Fruit fly (Drosophila melanogaster) whole organism, embryonic: ENCODE results near the gene CG7906.
A peak's percentile ranks its signal among the peaks of the same experiment; 100 is the strongest.

ENCODE experiments used
- ATbp ChIP-seq: fragments of 200-800 bp; sonication (Bioruptor generic); optimal IDR thresholded peaks from 2 replicates; lab custom pipeline; 2017; ENCODE audit warnings: missing biosample characterization, mild to moderate bottlenecking, missing genetic modification characterization, missing genetic modification reagents
- Atf3 ChIP-seq: fragments of 200-800 bp; sonication (Bioruptor generic); optimal IDR thresholded peaks from 3 replicates; lab custom pipeline; 2016; ENCODE audit warnings: missing biosample characterization, missing genetic modification characterization
- Atf6 ChIP-seq: fragments of 200-800 bp; sonication (Bioruptor generic); IDR thresholded peaks from 2 replicates; pipeline ENCODE4 v1.3.6; 2022; ENCODE audit warnings: missing biosample characterization, missing genetic modification characterization
- CG13775 ChIP-seq: fragments of 200-800 bp; sonication (Bioruptor generic); optimal IDR thresholded peaks from 3 replicates; lab custom pipeline; 2017; ENCODE audit warnings: missing biosample characterization, mild to moderate bottlenecking, missing genetic modification characterization
- CG14014 ChIP-seq: fragments of 200-800 bp; sonication (Bioruptor generic); IDR thresholded peaks from 2 replicates; pipeline ENCODE4 v1.3.6; 2022; ENCODE audit warnings: missing biosample characterization, missing genetic modification characterization
- CG15269 ChIP-seq: fragments of 200-800 bp; sonication (Bioruptor generic); optimal IDR thresholded peaks from 2 replicates; lab custom pipeline; 2018; ENCODE audit warnings: missing biosample characterization, mild to moderate bottlenecking, missing genetic modification characterization, moderate library complexity
- CG15479 ChIP-seq: fragments of 200-800 bp; sonication (Bioruptor generic); optimal IDR thresholded peaks from 3 replicates; lab custom pipeline; 2019; ENCODE audit warnings: missing biosample characterization, mild to moderate bottlenecking, missing genetic modification characterization, moderate library complexity
- CG15514 ChIP-seq: fragments of 200-800 bp; sonication (Bioruptor generic); optimal IDR thresholded peaks from 3 replicates; lab custom pipeline; 2017; ENCODE audit warnings: missing biosample characterization, missing genetic modification characterization, mild to moderate bottlenecking, moderate library complexity, missing genetic modification reagents
- CG15601 ChIP-seq: fragments of 200-800 bp; sonication (Bioruptor generic); optimal IDR thresholded peaks from 3 replicates; lab custom pipeline; 2019; ENCODE audit warnings: missing biosample characterization, mild to moderate bottlenecking, missing genetic modification characterization, moderate library complexity
- CG16815 ChIP-seq: fragments of 200-800 bp; sonication (Bioruptor generic); optimal IDR thresholded peaks from 3 replicates; lab custom pipeline; 2017; ENCODE audit warnings: missing biosample characterization, mild to moderate bottlenecking, missing genetic modification characterization
- CG1792 ChIP-seq: fragments of 200-800 bp; sonication (Bioruptor generic); optimal IDR thresholded peaks from 2 replicates; lab custom pipeline; 2016; ENCODE audit warnings: missing biosample characterization, missing genetic modification characterization
- CG18262 ChIP-seq: fragments of 200-800 bp; optimal IDR thresholded peaks from 3 replicates; lab custom pipeline; 2019; ENCODE audit warnings: missing biosample characterization, mild to moderate bottlenecking, missing genetic modification characterization, moderate library complexity
- CG2199 ChIP-seq: fragments of 200-800 bp; sonication (Bioruptor generic); IDR thresholded peaks from 3 replicates; pipeline ENCODE4 v1.3.6; 2022; ENCODE audit warnings: missing biosample characterization, missing genetic modification characterization
- CG32532 ChIP-seq: fragments of 200-800 bp; sonication (Bioruptor generic); IDR thresholded peaks from 2 replicates; pipeline ENCODE4 v1.3.6; 2022; ENCODE audit warnings: missing biosample characterization, missing genetic modification characterization
- CG34422 ChIP-seq: fragments of 200-800 bp; sonication (Bioruptor generic); IDR thresholded peaks from 3 replicates; pipeline ENCODE4 v1.3.6; 2022; ENCODE audit warnings: missing biosample characterization, missing genetic modification characterization
- CG4282 ChIP-seq: fragments of 200-800 bp; sonication (Bioruptor generic); optimal IDR thresholded peaks from 2 replicates; lab custom pipeline; 2016; ENCODE audit warnings: missing biosample characterization, missing genetic modification characterization
- CG43689 ChIP-seq: fragments of 200-800 bp; sonication (Bioruptor generic); IDR thresholded peaks from 2 replicates; pipeline ENCODE4 v1.3.6; 2022; ENCODE audit warnings: missing biosample characterization, missing genetic modification characterization
- CG7745 ChIP-seq: fragments of 200-800 bp; sonication (Bioruptor generic); optimal IDR thresholded peaks from 2 replicates; lab custom pipeline; 2018; ENCODE audit warnings: missing biosample characterization, mild to moderate bottlenecking, missing genetic modification characterization, moderate library complexity
- CG7786 ChIP-seq: fragments of 200-800 bp; sonication (Bioruptor generic); optimal IDR thresholded peaks from 2 replicates; lab custom pipeline; 2016; ENCODE audit warnings: missing biosample characterization, missing genetic modification characterization
- CG8281 ChIP-seq: fragments of 200-800 bp; sonication (Bioruptor generic); optimal IDR thresholded peaks from 2 replicates; lab custom pipeline; 2018; ENCODE audit warnings: missing biosample characterization, mild to moderate bottlenecking, missing genetic modification characterization, moderate library complexity
- CG8765 ChIP-seq: fragments of 200-800 bp; sonication (Bioruptor generic); IDR thresholded peaks from 2 replicates; pipeline ENCODE4 v1.3.6; 2022; ENCODE audit warnings: missing biosample characterization, missing genetic modification characterization
- CG9609 ChIP-seq: fragments of 200-800 bp; sonication (Bioruptor generic); optimal IDR thresholded peaks from 3 replicates; lab custom pipeline; 2016; ENCODE audit warnings: missing biosample characterization, missing genetic modification characterization
- CG9876 ChIP-seq: fragments of 200-800 bp; sonication (Bioruptor generic); optimal IDR thresholded peaks from 2 replicates; lab custom pipeline; 2016; ENCODE audit warnings: missing biosample characterization, missing genetic modification characterization
- CrebB ChIP-seq: fragments of 200-800 bp; sonication (Bioruptor generic); optimal IDR thresholded peaks from 3 replicates; lab custom pipeline; 2018; ENCODE audit warnings: missing biosample characterization, mild to moderate bottlenecking, missing genetic modification characterization
- E2f1 ChIP-seq: fragments of 200-800 bp; sonication (Bioruptor generic); IDR thresholded peaks from 2 replicates; pipeline ENCODE4 v1.3.6; 2022; ENCODE audit warnings: missing biosample characterization, missing genetic modification characterization
- Fer2 ChIP-seq: fragments of 200-800 bp; sonication (Bioruptor generic); optimal IDR thresholded peaks from 2 replicates; lab custom pipeline; 2018; ENCODE audit warnings: missing biosample characterization, mild to moderate bottlenecking, missing genetic modification characterization, moderate library complexity
- Gsc ChIP-seq: fragments of 200-800 bp; sonication (Bioruptor generic); IDR thresholded peaks from 2 replicates; pipeline ENCODE4 v1.3.6; 2022; ENCODE audit warnings: missing biosample characterization, missing genetic modification characterization
- Hey ChIP-seq: fragments of 200-800 bp; sonication (Bioruptor generic); optimal IDR thresholded peaks from 3 replicates; lab custom pipeline; 2018; ENCODE audit warnings: missing biosample characterization, mild to moderate bottlenecking, missing genetic modification characterization
- HmgZ ChIP-seq: fragments of 200-800 bp; sonication (Bioruptor generic); optimal IDR thresholded peaks from 2 replicates; lab custom pipeline; 2018; ENCODE audit warnings: missing biosample characterization, mild to moderate bottlenecking, missing genetic modification characterization
- MBD-R2 ChIP-seq: fragments of 200-800 bp; sonication (Bioruptor generic); IDR thresholded peaks from 2 replicates; pipeline ENCODE4 v1.3.6; 2022; ENCODE audit warnings: missing biosample characterization, missing genetic modification characterization
- Six4 ChIP-seq: fragments of 200-800 bp; sonication (Bioruptor generic); optimal IDR thresholded peaks from 2 replicates; lab custom pipeline; 2016; ENCODE audit warnings: missing biosample characterization, missing genetic modification characterization
- Sry-β ChIP-seq: fragments of 200-800 bp; sonication (Bioruptor generic); optimal IDR thresholded peaks from 2 replicates; lab custom pipeline; 2018; ENCODE audit warnings: missing biosample characterization, mild to moderate bottlenecking, missing genetic modification characterization, moderate library complexity
- YL-1 ChIP-seq: fragments of 200-800 bp; sonication (Bioruptor generic); optimal IDR thresholded peaks from 3 replicates; lab custom pipeline; 2017; ENCODE audit warnings: missing biosample characterization, mild to moderate bottlenecking, missing genetic modification characterization
- ac ChIP-seq: fragments of 200-800 bp; sonication (Bioruptor generic); optimal IDR thresholded peaks from 3 replicates; lab custom pipeline; 2017; ENCODE audit warnings: missing biosample characterization, mild to moderate bottlenecking, missing genetic modification characterization
- aop ChIP-seq: fragments of 200-800 bp; sonication (Bioruptor generic); IDR thresholded peaks from 2 replicates; pipeline ENCODE4 v1.3.6; 2022; ENCODE audit warnings: missing biosample characterization, missing genetic modification characterization
- az2 ChIP-seq: fragments of 200-800 bp; sonication (Bioruptor generic); optimal IDR thresholded peaks from 3 replicates; lab custom pipeline; 2016; ENCODE audit warnings: missing biosample characterization, missing genetic modification characterization
- bab2 ChIP-seq: fragments of 200-800 bp; sonication (Bioruptor generic); optimal IDR thresholded peaks from 2 replicates; lab custom pipeline; 2016; ENCODE audit warnings: missing biosample characterization, missing genetic modification characterization
- bcd ChIP-seq: fragments of 200-800 bp; sonication (Bioruptor generic); optimal IDR thresholded peaks from 2 replicates; lab custom pipeline; 2017; ENCODE audit warnings: missing biosample characterization, mild to moderate bottlenecking, missing genetic modification characterization
- cato ChIP-seq: fragments of 200-800 bp; sonication (Bioruptor generic); optimal IDR thresholded peaks from 2 replicates; lab custom pipeline; 2016; ENCODE audit warnings: missing biosample characterization, missing genetic modification characterization, borderline replicate concordance
- crol ChIP-seq: fragments of 200-800 bp; sonication (Bioruptor generic); IDR thresholded peaks from 2 replicates; pipeline ENCODE4 v1.3.6; 2022; ENCODE audit warnings: missing biosample characterization, missing genetic modification characterization
- disco-r ChIP-seq: fragments of 200-800 bp; sonication (Bioruptor generic); optimal IDR thresholded peaks from 2 replicates; lab custom pipeline; 2016; ENCODE audit warnings: missing biosample characterization, missing genetic modification characterization
- fd3F ChIP-seq: fragments of 200-800 bp; sonication (Bioruptor generic); optimal IDR thresholded peaks from 2 replicates; lab custom pipeline; 2018; ENCODE audit warnings: missing biosample characterization, mild to moderate bottlenecking, missing genetic modification characterization, moderate library complexity
- gcm ChIP-seq: fragments of 200-800 bp; sonication (Bioruptor generic); optimal IDR thresholded peaks from 2 replicates; lab custom pipeline; 2019; ENCODE audit warnings: missing biosample characterization, mild to moderate bottlenecking, missing genetic modification characterization, moderate library complexity
- gcm2 ChIP-seq: fragments of 200-800 bp; sonication (Bioruptor generic); optimal IDR thresholded peaks from 2 replicates; lab custom pipeline; 2016; ENCODE audit warnings: missing biosample characterization, missing genetic modification characterization
- gfzf ChIP-seq: fragments of 200-800 bp; sonication (Bioruptor generic); optimal IDR thresholded peaks from 2 replicates; lab custom pipeline; 2016; ENCODE audit warnings: missing biosample characterization, mild to moderate bottlenecking, missing genetic modification characterization, moderate library complexity
- hth ChIP-seq: fragments of >200 bp; optimal IDR thresholded peaks from 2 replicates; lab custom pipeline; 2017; ENCODE audit warnings: inconsistent platforms
- onecut ChIP-seq: fragments of 200-800 bp; sonication (Bioruptor generic); IDR thresholded peaks from 2 replicates; pipeline ENCODE4 v1.3.6; 2022; ENCODE audit warnings: missing biosample characterization, missing genetic modification characterization
- pb ChIP-seq: fragments of 200-800 bp; sonication (Bioruptor generic); optimal IDR thresholded peaks from 3 replicates; lab custom pipeline; 2016; ENCODE audit warnings: missing biosample characterization, missing genetic modification characterization
- psq ChIP-seq: fragments of 200-800 bp; sonication (Bioruptor generic); optimal IDR thresholded peaks from 2 replicates; lab custom pipeline; 2017; ENCODE audit warnings: missing biosample characterization, missing genetic modification characterization
- salm ChIP-seq: fragments of 200-800 bp; sonication (Bioruptor generic); optimal IDR thresholded peaks from 2 replicates; lab custom pipeline; 2018; ENCODE audit warnings: missing biosample characterization, mild to moderate bottlenecking, missing genetic modification characterization
- ssp ChIP-seq: fragments of 200-800 bp; sonication (Bioruptor generic); IDR thresholded peaks from 2 replicates; pipeline ENCODE4 v1.3.6; 2022; ENCODE audit warnings: missing biosample characterization, missing genetic modification characterization
- stc ChIP-seq: fragments of 200-800 bp; sonication (Bioruptor generic); IDR thresholded peaks from 2 replicates; pipeline ENCODE4 v1.3.6; 2022; ENCODE audit warnings: missing biosample characterization, missing genetic modification characterization

Gene CG7906

DNA sequence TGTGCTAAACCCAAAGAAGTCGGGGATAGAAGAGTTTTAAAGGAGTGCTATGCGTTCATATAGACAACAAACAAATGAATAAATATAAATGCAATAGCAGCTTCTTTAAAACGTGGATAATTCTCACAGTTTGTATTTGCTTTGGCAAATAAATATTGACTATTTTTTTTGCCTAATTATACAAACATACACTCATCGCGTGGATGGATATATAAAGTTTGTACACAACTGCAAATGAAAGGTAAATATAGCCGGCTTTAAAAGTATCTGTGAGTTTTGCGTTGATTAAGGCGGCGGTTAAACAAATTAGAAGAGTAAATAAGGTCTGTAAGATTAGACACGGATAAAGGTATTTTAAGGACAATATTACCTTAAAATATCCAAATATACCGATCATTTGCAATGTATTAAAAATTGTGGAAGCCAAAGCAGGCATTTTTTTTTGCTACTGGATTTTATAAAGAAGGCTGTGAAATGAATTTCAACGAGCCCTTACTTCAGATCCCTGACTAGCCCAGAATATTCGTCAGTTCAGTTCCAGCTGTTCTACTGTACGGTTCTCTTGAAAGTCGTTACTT lies 18.7 kb upstream of the CG7906 start, which contains the start of gene CG7768 (continued):
- TF ChIP-seq Atf3 (no peak), Sry-β (GFP tag; lab: Kevin White, UChicago) (no peak), salm (no peak), HmgZ (peak; percentile 72), CG15514 (GFP tag; lab: Kevin White, UChicago) (peak; percentile 79), fd3F (GFP tag; lab: Kevin White, UChicago) (peak; percentile 84), CG4282 (GFP tag; lab: Kevin White, UChicago) (no peak), CG15601 (tag; lab: Kevin White, UChicago) (peak; percentile 23), aop (GFP tag; lab: Robert Waterston, UW) (no peak), YL-1 (GFP tag; lab: Kevin White, UChicago) (no peak), CrebB (tag; lab: Kevin White, UChicago) (peak; percentile 73), Gsc (no peak), E2f1 (no peak), ssp (no peak), CG14014 (GFP tag; lab: Robert Waterston, UW) (peak; percentile 65; the same call in 1 of the 2 replicates), Atf6 (GFP tag; lab: Robert Waterston, UW) (no peak), ac (GFP tag; lab: Kevin White, UChicago) (no peak), CG9876 (GFP tag; lab: Kevin White, UChicago) (peak; percentile 2), onecut (peak; percentile 37), ATbp (GFP tag; lab: Kevin White, UChicago) (peak; percentile 62), CG7786 (no peak), CG16815 (GFP tag; lab: Kevin White, UChicago) (no peak), cato (GFP tag; lab: Kevin White, UChicago) (no peak), gcm (no peak), psq (no peak), az2 (GFP tag; lab: Kevin White, UChicago) (no peak), hth (lab: Kevin White, UChicago) (no peak), CG13775 (GFP tag; lab: Kevin White, UChicago) (no peak), CG8281 (peak; percentile 20), gcm2 (GFP tag; lab: Kevin White, UChicago) (no peak), CG15479 (no peak), stc (no peak), disco-r (peak; percentile 47), crol (GFP tag; lab: Robert Waterston, UW) (no peak), CG18262 (tag; lab: Kevin White, UChicago) (no peak), CG7745 (tag; lab: Kevin White, UChicago) (no peak), CG34422 (GFP tag; lab: Robert Waterston, UW) (no peak), CG32532 (GFP tag; lab: Robert Waterston, UW) (no peak), CG43689 (GFP tag; lab: Robert Waterston, UW) (no peak), CG8765 (GFP tag; lab: Robert Waterston, UW) (no peak), Six4 (GFP tag; lab: Kevin White, UChicago) (peak; percentile 17), CG1792 (GFP tag; lab: Kevin White, UChicago) (no peak), pb (GFP tag; lab: Kevin White, UChicago) (no peak), Fer2 (tag; lab: Kevin White, UChicago) (peak; percentile 65), MBD-R2 (GFP tag; lab: Robert Waterston, UW) (peak; percentile 24; the same call in 1 of the 2 replicates), gfzf (GFP tag; lab: Kevin White, UChicago) (no peak), bab2 (GFP tag; lab: Kevin White, UChicago) (peak; percentile 39), bcd (GFP tag; lab: Kevin White, UChicago) (peak; percentile 27), Hey (tag; lab: Kevin White, UChicago) (peak; percentile 19), CG9609 (GFP tag; lab: Kevin White, UChicago) (peak; percentile 21), CG15269 (tag; lab: Kevin White, UChicago) (peak; percentile 73), CG2199 (no peak)
